Fruit fly (Drosophila melanogaster) whole organism, embryonic: ENCODE results near the gene CG12379.
A peak's percentile ranks its signal among the peaks of the same experiment; 100 is the strongest.

Experiments used
- ATbp ChIP-seq: fragments of 200-800 bp; sonication (Bioruptor generic); optimal IDR thresholded peaks from 2 replicates; lab custom pipeline; 2017; ENCODE audit warnings: missing biosample characterization, mild to moderate bottlenecking, missing genetic modification characterization, missing genetic modification reagents
- Asciz ChIP-seq: fragments of 200-800 bp; sonication (Bioruptor generic); optimal IDR thresholded peaks from 2 replicates; lab custom pipeline; 2017; ENCODE audit warnings: missing biosample characterization, mild to moderate bottlenecking, missing genetic modification characterization, missing genetic modification reagents
- CG1024 ChIP-seq: fragments of 200-800 bp; sonication (Bioruptor generic); IDR thresholded peaks from 2 replicates; pipeline ENCODE4 v1.3.6; 2022; ENCODE audit warnings: missing biosample characterization, missing genetic modification characterization
- CG10274 ChIP-seq: fragments of 200-800 bp; sonication (Bioruptor generic); optimal IDR thresholded peaks from 3 replicates; lab custom pipeline; 2017; ENCODE audit warnings: missing biosample characterization, mild to moderate bottlenecking, missing genetic modification characterization
- CG10366 ChIP-seq: fragments of 200-800 bp; sonication (Bioruptor generic); IDR thresholded peaks from 2 replicates; pipeline ENCODE4 v1.3.6; 2022; ENCODE audit warnings: missing biosample characterization, missing genetic modification characterization
- CG10979 ChIP-seq: fragments of 200-800 bp; sonication (Bioruptor generic); optimal IDR thresholded peaks from 2 replicates; lab custom pipeline; 2018; ENCODE audit warnings: missing biosample characterization, mild to moderate bottlenecking, missing genetic modification characterization, moderate library complexity
- CG12071 ChIP-seq: fragments of 200-800 bp; sonication (Bioruptor generic); optimal IDR thresholded peaks from 3 replicates; lab custom pipeline; 2018; ENCODE audit warnings: missing biosample characterization, mild to moderate bottlenecking, missing genetic modification characterization
- CG12104 ChIP-seq: fragments of 200-800 bp; sonication (Bioruptor generic); optimal IDR thresholded peaks from 3 replicates; lab custom pipeline; 2016; ENCODE audit warnings: missing biosample characterization, missing genetic modification characterization
- CG12155 ChIP-seq: fragments of 200-800 bp; sonication (Bioruptor generic); optimal IDR thresholded peaks from 3 replicates; lab custom pipeline; 2016; ENCODE audit warnings: missing biosample characterization, missing genetic modification characterization
- CG12744 ChIP-seq: fragments of 200-800 bp; sonication (Bioruptor generic); optimal IDR thresholded peaks from 2 replicates; lab custom pipeline; 2016; ENCODE audit warnings: missing biosample characterization, missing genetic modification characterization
- CG13123 ChIP-seq: fragments of 200-800 bp; sonication (Bioruptor generic); optimal IDR thresholded peaks from 2 replicates; lab custom pipeline; 2016; ENCODE audit warnings: missing biosample characterization, missing genetic modification characterization
- CG15696 ChIP-seq: fragments of 200-800 bp; sonication (Bioruptor generic); optimal IDR thresholded peaks from 2 replicates; lab custom pipeline; 2019; ENCODE audit warnings: missing biosample characterization, mild to moderate bottlenecking, missing genetic modification characterization, moderate library complexity
- CG1602 ChIP-seq: fragments of 200-800 bp; sonication (Bioruptor generic); optimal IDR thresholded peaks from 3 replicates; lab custom pipeline; 2016; ENCODE audit warnings: missing biosample characterization, missing genetic modification characterization
- CG1603 ChIP-seq: fragments of 200-800 bp; sonication (Bioruptor generic); optimal IDR thresholded peaks from 2 replicates; lab custom pipeline; 2019; ENCODE audit warnings: missing biosample characterization, mild to moderate bottlenecking, missing genetic modification characterization, moderate library complexity
- CG17912 ChIP-seq: fragments of 200-800 bp; sonication (Bioruptor generic); optimal IDR thresholded peaks from 2 replicates; lab custom pipeline; 2018; ENCODE audit warnings: missing biosample characterization, mild to moderate bottlenecking, missing genetic modification characterization
- CG1832 ChIP-seq: fragments of 200-800 bp; sonication (Bioruptor generic); optimal IDR thresholded peaks from 2 replicates; lab custom pipeline; 2017; ENCODE audit warnings: missing biosample characterization, mild to moderate bottlenecking, missing genetic modification characterization, inconsistent platforms
- CG2712 ChIP-seq: fragments of 200-800 bp; optimal IDR thresholded peaks from 3 replicates; lab custom pipeline; 2019; ENCODE audit warnings: missing biosample characterization, mild to moderate bottlenecking, missing genetic modification characterization, moderate library complexity
- CG34422 ChIP-seq: fragments of 200-800 bp; sonication (Bioruptor generic); IDR thresholded peaks from 3 replicates; pipeline ENCODE4 v1.3.6; 2022; ENCODE audit warnings: missing biosample characterization, missing genetic modification characterization
- CG6272 ChIP-seq: fragments of 200-800 bp; sonication (Bioruptor generic); IDR thresholded peaks from 2 replicates; pipeline ENCODE4 v1.3.6; 2022; ENCODE audit warnings: missing biosample characterization, missing genetic modification characterization
- CG6813 ChIP-seq: fragments of 200-800 bp; sonication (Bioruptor generic); optimal IDR thresholded peaks from 2 replicates; lab custom pipeline; 2017; ENCODE audit warnings: missing biosample characterization, missing genetic modification characterization, mild to moderate bottlenecking, moderate library complexity, missing genetic modification reagents
- CG7786 ChIP-seq: fragments of 200-800 bp; sonication (Bioruptor generic); optimal IDR thresholded peaks from 2 replicates; lab custom pipeline; 2016; ENCODE audit warnings: missing biosample characterization, missing genetic modification characterization
- CG8388 ChIP-seq: fragments of 200-800 bp; sonication (Bioruptor generic); optimal IDR thresholded peaks from 2 replicates; lab custom pipeline; 2019; ENCODE audit warnings: missing biosample characterization, mild to moderate bottlenecking, missing genetic modification characterization, moderate library complexity
- CG9437 ChIP-seq: fragments of 200-800 bp; sonication (Bioruptor generic); optimal IDR thresholded peaks from 2 replicates; lab custom pipeline; 2018; ENCODE audit warnings: missing biosample characterization, mild to moderate bottlenecking, missing genetic modification characterization
- CG9727 ChIP-seq: fragments of 200-800 bp; sonication (Bioruptor generic); optimal IDR thresholded peaks from 3 replicates; lab custom pipeline; 2017; ENCODE audit warnings: missing biosample characterization, mild to moderate bottlenecking, missing genetic modification characterization
- CG9817 ChIP-seq: fragments of 200-800 bp; sonication (Bioruptor generic); optimal IDR thresholded peaks from 2 replicates; lab custom pipeline; 2018; ENCODE audit warnings: missing biosample characterization, mild to moderate bottlenecking, missing genetic modification characterization, moderate library complexity
- CG9932 ChIP-seq: fragments of 200-800 bp; sonication (Bioruptor generic); IDR thresholded peaks from 2 replicates; pipeline ENCODE4 v1.3.6; 2022; ENCODE audit warnings: missing biosample characterization, missing genetic modification characterization
- D19B ChIP-seq: fragments of 200-800 bp; sonication (Bioruptor generic); optimal IDR thresholded peaks from 2 replicates; lab custom pipeline; 2017; ENCODE audit warnings: missing biosample characterization, mild to moderate bottlenecking, missing genetic modification characterization
- Dfd ChIP-seq, 2 experiments: fragments of >200 bp; optimal IDR thresholded peaks; 2 replicates each; lab custom pipeline; 2017; ENCODE audit warnings: missing biosample characterization in 2 of 2, missing genetic modification characterization in 2 of 2
- Fer1 ChIP-seq: fragments of 200-800 bp; sonication (Bioruptor generic); optimal IDR thresholded peaks from 2 replicates; lab custom pipeline; 2017; ENCODE audit warnings: missing biosample characterization, mild to moderate bottlenecking, missing genetic modification characterization
- Fer2 ChIP-seq: fragments of 200-800 bp; sonication (Bioruptor generic); optimal IDR thresholded peaks from 2 replicates; lab custom pipeline; 2018; ENCODE audit warnings: missing biosample characterization, mild to moderate bottlenecking, missing genetic modification characterization, moderate library complexity
- HmgZ ChIP-seq: fragments of 200-800 bp; sonication (Bioruptor generic); optimal IDR thresholded peaks from 2 replicates; lab custom pipeline; 2018; ENCODE audit warnings: missing biosample characterization, mild to moderate bottlenecking, missing genetic modification characterization
- Lim3 ChIP-seq: fragments of 200-800 bp; sonication (Bioruptor generic); IDR thresholded peaks from 2 replicates; pipeline ENCODE4 v1.3.6; 2022; ENCODE audit warnings: missing biosample characterization, missing genetic modification characterization
- Med ChIP-seq: fragments of 200-800 bp; sonication (Bioruptor generic); peaks from one replicate; lab custom pipeline; 2016; ENCODE audit warnings: missing biosample characterization, missing genetic modification characterization, mild to moderate bottlenecking, inconsistent platforms, moderate library complexity
- Nf-YC ChIP-seq: fragments of 200-800 bp; optimal IDR thresholded peaks from 3 replicates; lab custom pipeline; 2019; ENCODE audit warnings: missing biosample characterization, mild to moderate bottlenecking, missing genetic modification characterization, moderate library complexity
- Scr ChIP-seq: fragments of 200-800 bp; sonication (Bioruptor generic); IDR thresholded peaks from 2 replicates; pipeline ENCODE4 v1.3.6; 2022; ENCODE audit warnings: missing biosample characterization, missing genetic modification characterization; ENCODE audit not compliant: partially characterized antibody
- Six4 ChIP-seq: fragments of 200-800 bp; sonication (Bioruptor generic); optimal IDR thresholded peaks from 2 replicates; lab custom pipeline; 2016; ENCODE audit warnings: missing biosample characterization, missing genetic modification characterization
- Trl ChIP-seq, 3 experiments: fragments of >200 bp in 2 of 3; fragments of 200-800 bp in 1 of 3; sonication (Bioruptor generic) in 1 of 3; optimal IDR thresholded peaks; 2 replicates in 1 of 3; 3 replicates in 2 of 3; lab custom pipeline; 2016 to 2017; ENCODE audit warnings: missing biosample characterization in 1 of 3, missing genetic modification characterization in 1 of 3
- Xrp1 ChIP-seq: fragments of 200-800 bp; sonication (Bioruptor generic); IDR thresholded peaks from 2 replicates; pipeline ENCODE4 v1.3.6; 2022; ENCODE audit warnings: missing biosample characterization, missing genetic modification characterization
- ase ChIP-seq: fragments of 200-800 bp; sonication (Bioruptor generic); IDR thresholded peaks from 3 replicates; pipeline ENCODE4 v1.3.6; 2022; ENCODE audit warnings: missing biosample characterization, missing genetic modification characterization
- bowl ChIP-seq: fragments of 200-800 bp; sonication (Bioruptor generic); IDR thresholded peaks from 2 replicates; pipeline ENCODE4 v1.3.6; 2022; ENCODE audit warnings: missing biosample characterization, missing genetic modification characterization
- chm ChIP-seq: fragments of 200-800 bp; sonication (Bioruptor generic); IDR thresholded peaks from 2 replicates; pipeline ENCODE4 v1.3.6; 2022; ENCODE audit warnings: missing biosample characterization, missing genetic modification characterization
- dimm ChIP-seq: fragments of 200-800 bp; sonication (Bioruptor generic); IDR thresholded peaks from 2 replicates; pipeline ENCODE4 v1.3.6; 2022; ENCODE audit warnings: missing biosample characterization, missing genetic modification characterization
- fd64A ChIP-seq: fragments of 200-800 bp; sonication (Bioruptor generic); optimal IDR thresholded peaks from 3 replicates; lab custom pipeline; 2018; ENCODE audit warnings: missing biosample characterization, mild to moderate bottlenecking, missing genetic modification characterization
- gcm ChIP-seq: fragments of 200-800 bp; sonication (Bioruptor generic); optimal IDR thresholded peaks from 2 replicates; lab custom pipeline; 2019; ENCODE audit warnings: missing biosample characterization, mild to moderate bottlenecking, missing genetic modification characterization, moderate library complexity
- mirr ChIP-seq: fragments of 200-800 bp; sonication (Bioruptor generic); optimal IDR thresholded peaks from 3 replicates; lab custom pipeline; 2018; ENCODE audit warnings: missing biosample characterization, mild to moderate bottlenecking, missing genetic modification characterization
- oc ChIP-seq: fragments of 200-800 bp; sonication (Bioruptor generic); optimal IDR thresholded peaks from 2 replicates; lab custom pipeline; 2018; ENCODE audit warnings: missing biosample characterization, mild to moderate bottlenecking, missing genetic modification characterization, moderate library complexity
- odd ChIP-seq: fragments of 200-800 bp; sonication (Bioruptor generic); optimal IDR thresholded peaks from 2 replicates; lab custom pipeline; 2017; ENCODE audit warnings: missing biosample characterization, mild to moderate bottlenecking, missing genetic modification characterization
- pita ChIP-seq: fragments of 200-800 bp; sonication (Bioruptor generic); optimal IDR thresholded peaks from 2 replicates; lab custom pipeline; 2017; ENCODE audit warnings: missing biosample characterization, mild to moderate bottlenecking, missing genetic modification characterization
- stc ChIP-seq: fragments of 200-800 bp; sonication (Bioruptor generic); IDR thresholded peaks from 2 replicates; pipeline ENCODE4 v1.3.6; 2022; ENCODE audit warnings: missing biosample characterization, missing genetic modification characterization
- twi ChIP-seq: fragments of 200-800 bp; optimal IDR thresholded peaks from 2 replicates; lab custom pipeline; 2019; ENCODE audit warnings: missing biosample characterization, mild to moderate bottlenecking, missing genetic modification characterization, moderate library complexity
- vnd ChIP-seq: fragments of 200-800 bp; sonication (Bioruptor generic); IDR thresholded peaks from 3 replicates; pipeline ENCODE4 v1.3.6; 2022; ENCODE audit warnings: missing biosample characterization, missing genetic modification characterization; ENCODE audit not compliant: partially characterized antibody

The CG12379 gene

dm6 chrX:15709624-15709983, 24.2 kb downstream of the CG12379 start (continued):
- TF ChIP-seq ATbp, result peak; percentile 20
- no peak for TF ChIP-seq Fer2
- TF ChIP-seq Xrp1 (GFP tag; lab: Robert Waterston, UW), result peak; percentile 34; the same call in 1 of the 2 replicates
- no peak for TF ChIP-seq pita
- TF ChIP-seq CG12104, result no peak
- peak; percentile 42; the same call in 1 of the 3 replicates for TF ChIP-seq CG34422 (GFP tag; lab: Robert Waterston, UW)
- no peak for TF ChIP-seq stc (GFP tag; lab: Robert Waterston, UW)
- TF ChIP-seq CG12155 (GFP tag; lab: Kevin White, UChicago), result no peak
- no peak for TF ChIP-seq ase (GFP tag; lab: Robert Waterston, UW)
- peak in 1 of 2 experiments; percentile 28 for TF ChIP-seq Trl (optimal IDR thresholded peaks at IDR 0.05; lab: Kevin White, UChicago)
- TF ChIP-seq Trl (GFP tag; optimal IDR thresholded peaks at IDR 0.05; lab: Kevin White, UChicago), result no peak
- TF ChIP-seq Scr, result no peak
- TF ChIP-seq bowl (GFP tag; lab: Robert Waterston, UW), result no peak
- no peak for TF ChIP-seq dimm
- TF ChIP-seq Med, result peak; percentile 80
- no peak for TF ChIP-seq CG1602 (GFP tag; lab: Kevin White, UChicago)
- no peak for TF ChIP-seq CG17912 (GFP tag; lab: Kevin White, UChicago)
- no peak for TF ChIP-seq Nf-YC (tag; lab: Kevin White, UChicago)
- TF ChIP-seq Lim3 (GFP tag; lab: Robert Waterston, UW), result no peak
- peak; percentile 13 for TF ChIP-seq Fer1 (GFP tag; lab: Kevin White, UChicago)
- TF ChIP-seq D19B (GFP tag; lab: Kevin White, UChicago), result no peak
- TF ChIP-seq CG8388, result no peak
- no peak for TF ChIP-seq mirr (GFP tag; lab: Kevin White, UChicago)
- no peak for TF ChIP-seq CG9932 (GFP tag; lab: Robert Waterston, UW)
- peak; percentile 22 for TF ChIP-seq CG1603 (tag; lab: Kevin White, UChicago)
- TF ChIP-seq vnd (GFP tag; lab: Robert Waterston, UW), result no peak
- no peak for TF ChIP-seq CG6272
- TF ChIP-seq CG12071 (GFP tag; lab: Kevin White, UChicago), result peak; percentile 15
- TF ChIP-seq chm, result no peak
- peak; percentile 1 for TF ChIP-seq CG2712 (tag; lab: Kevin White, UChicago)
- no peak for TF ChIP-seq CG1024 (GFP tag; lab: Robert Waterston, UW)
- no peak for TF ChIP-seq twi (tag; lab: Kevin White, UChicago)
- no peak for TF ChIP-seq CG10366 (GFP tag; lab: Robert Waterston, UW)
- no peak for TF ChIP-seq odd (GFP tag; lab: Kevin White, UChicago)
- no peak for TF ChIP-seq CG13123 (GFP tag; lab: Kevin White, UChicago)
- TF ChIP-seq CG10274 (GFP tag; lab: Kevin White, UChicago), result peak; percentile 12
- no peak for TF ChIP-seq oc
- TF ChIP-seq gcm (GFP tag; lab: Kevin White, UChicago), result no peak
- no peak for TF ChIP-seq CG9437 (GFP tag; lab: Kevin White, UChicago)
- no peak for TF ChIP-seq CG9817
- TF ChIP-seq CG6813 (GFP tag; lab: Kevin White, UChicago), result peak; percentile 1
- no peak for TF ChIP-seq Dfd (GFP tag; optimal IDR thresholded peaks at IDR 0.05; lab: Kevin White, UChicago)
- TF ChIP-seq CG9727 (GFP tag; lab: Kevin White, UChicago), result peak; percentile 19
- peak; percentile 84 for TF ChIP-seq CG1832 (GFP tag; lab: Kevin White, UChicago)
- TF ChIP-seq CG7786, result no peak
- TF ChIP-seq Six4 (GFP tag; lab: Kevin White, UChicago), result no peak
- no peak for TF ChIP-seq Asciz (GFP tag; lab: Kevin White, UChicago)
- peak; percentile 1 for TF ChIP-seq CG10979 (tag; lab: Kevin White, UChicago)
- TF ChIP-seq fd64A (GFP tag; lab: Kevin White, UChicago), result no peak
- TF ChIP-seq HmgZ, result no peak
- no peak for TF ChIP-seq CG12744 (GFP tag; lab: Kevin White, UChicago)
- TF ChIP-seq CG15696 (tag; lab: Kevin White, UChicago), result no peak
